Worm (Caenorhabditis elegans): Measurements from ENCODE around the gene ech-8.
A peak's percentile ranks its signal among the peaks of the same experiment; 100 is the strongest.

The ech-8 gene

DNA sequence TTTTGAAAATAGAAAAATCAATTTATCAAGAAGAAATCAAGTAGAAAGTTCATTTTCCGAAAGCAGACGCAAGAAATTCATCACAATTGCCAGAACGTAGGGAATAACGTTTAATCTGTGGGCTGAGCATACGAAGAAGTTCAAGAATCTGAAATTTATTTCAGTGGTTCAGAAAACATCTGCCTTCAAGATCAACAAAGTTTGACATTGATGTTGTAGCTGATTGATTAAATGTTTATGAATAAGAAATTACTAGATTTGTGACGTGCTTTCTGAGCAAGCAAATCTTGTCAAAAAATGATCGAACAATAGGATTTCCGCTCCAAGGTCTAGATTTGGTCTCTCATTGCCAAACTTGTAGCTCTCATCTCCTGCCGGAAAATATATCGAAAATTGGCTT is 32.8 kb downstream of the ech-8 start, which contains the start of gene K04D7.6:
Gene K04D7.6, minus strand, starts transcription at position 101 of the 400 bp plus-strand sequence.
- TF ChIP-seq nhr-76 (tag; optimal IDR thresholded peaks at IDR 0.05) = no peak
- TF ChIP-seq unc-62 (GFP tag; optimal IDR thresholded peaks at IDR 0.05) = no peak
- no peak for TF ChIP-seq nhr-2 (tag; optimal IDR thresholded peaks at IDR 0.05)
- no peak for TF ChIP-seq ceh-83 (GFP tag; optimal IDR thresholded peaks at IDR 0.05)
- TF ChIP-seq drap-1 (GFP tag; optimal IDR thresholded peaks at IDR 0.05) = no peak

DNA sequence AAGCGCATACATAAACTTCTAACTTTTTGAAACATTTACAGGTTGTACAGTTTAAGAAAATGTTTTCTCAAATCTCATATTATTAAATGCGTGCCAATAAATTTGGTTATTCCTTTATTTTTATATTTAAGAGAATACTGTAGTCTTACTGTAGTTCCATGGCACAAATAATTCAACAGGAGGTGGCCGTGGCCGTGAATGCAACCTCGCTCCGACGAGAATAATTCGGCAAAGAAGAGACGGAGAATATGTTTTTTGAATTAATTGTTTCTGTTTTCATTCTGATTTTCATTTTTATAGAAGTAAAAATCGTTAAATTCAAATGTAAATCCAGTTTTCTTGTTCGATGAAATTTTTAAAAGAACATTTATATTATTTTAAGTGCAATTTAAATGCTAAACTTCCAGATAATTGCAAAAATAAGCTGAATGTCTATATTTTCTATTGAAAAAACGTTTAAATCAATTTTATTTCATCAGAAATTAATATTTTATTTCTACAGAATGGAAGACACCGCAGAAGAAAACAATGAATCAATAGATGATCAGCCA is 41.6 kb downstream of the ech-8 start, which contains the start of gene gon-4:
Gene gon-4, plus strand, starts transcription at position 501 of the 551 bp plus-strand sequence.
- TF ChIP-seq tbx-8 (GFP tag; optimal IDR thresholded peaks at IDR 0.05) = no peak
- peak; percentile 49 for TF ChIP-seq lsy-2 (tag; optimal IDR thresholded peaks at IDR 0.05)

DNA sequence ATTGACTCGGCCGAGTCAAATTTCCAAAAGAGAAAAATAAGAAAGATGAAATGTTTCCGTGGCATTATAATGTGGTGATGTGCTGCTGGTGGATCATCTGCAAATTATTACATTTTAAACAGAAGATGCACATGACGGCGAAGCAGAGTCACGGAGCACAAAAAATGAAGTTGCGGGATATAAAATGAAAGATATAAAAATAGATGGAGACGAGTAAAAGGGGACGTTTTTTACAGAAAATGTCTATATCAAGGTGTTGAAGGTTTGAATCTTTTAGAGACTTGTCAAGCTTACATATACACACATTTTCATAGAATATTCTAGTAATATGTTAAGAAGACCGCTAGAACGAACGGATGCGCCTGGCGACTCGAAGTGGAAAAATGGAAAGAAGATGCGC is 44.6 kb downstream of the ech-8 start, which contains the start of gene ptrg-1:
Gene ptrg-1, minus strand, starts transcription at position 101 of the 400 bp plus-strand sequence.
- TF ChIP-seq lin-13 (tag; optimal IDR thresholded peaks at IDR 0.05) = no peak
- TF ChIP-seq unc-39 (tag; optimal IDR thresholded peaks at IDR 0.05) = no peak
- no peak for TF ChIP-seq nhr-237 (tag; optimal IDR thresholded peaks at IDR 0.05)
- no peak for TF ChIP-seq nhr-2 (tag; optimal IDR thresholded peaks at IDR 0.05)
- no peak for TF ChIP-seq nhr-12 (tag; optimal IDR thresholded peaks at IDR 0.05)
- no peak for TF ChIP-seq M03D4.4 (tag; optimal IDR thresholded peaks at IDR 0.05)
- no peak for TF ChIP-seq flh-1 (GFP tag; optimal IDR thresholded peaks at IDR 0.05)
- no peak for TF ChIP-seq sem-2 (GFP tag; optimal IDR thresholded peaks at IDR 0.05)
- TF ChIP-seq mls-2 (tag; optimal IDR thresholded peaks at IDR 0.05) = no peak

DNA sequence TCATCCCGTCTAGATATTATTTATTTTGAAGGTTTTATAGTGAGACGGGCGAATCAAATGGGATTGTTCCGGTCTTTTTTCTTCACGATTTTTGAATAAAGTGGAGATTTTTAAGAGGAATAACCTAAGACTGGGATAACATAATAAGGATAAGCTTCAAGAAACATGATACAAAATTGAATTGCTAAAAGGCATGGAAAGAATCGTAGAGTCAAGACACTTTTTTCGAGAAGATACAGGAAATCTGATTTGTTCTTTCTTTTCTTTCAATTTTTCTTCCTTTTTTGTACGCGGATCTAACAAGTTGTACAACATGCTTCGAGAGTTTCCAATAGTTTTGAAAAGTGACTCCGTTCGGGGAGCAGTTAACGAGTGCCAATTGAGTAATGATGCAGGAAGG is 47.5 kb downstream of the ech-8 start:
- TF ChIP-seq ces-1 (GFP tag; optimal IDR thresholded peaks at IDR 0.05) = peak; percentile 77
- no peak for TF ChIP-seq cnd-1 (tag; optimal IDR thresholded peaks at IDR 0.05)
- TF ChIP-seq hlh-1 (tag; optimal IDR thresholded peaks at IDR 0.05) = no peak
- no peak for TF ChIP-seq ceh-39 (tag; optimal IDR thresholded peaks at IDR 0.05)

DNA sequence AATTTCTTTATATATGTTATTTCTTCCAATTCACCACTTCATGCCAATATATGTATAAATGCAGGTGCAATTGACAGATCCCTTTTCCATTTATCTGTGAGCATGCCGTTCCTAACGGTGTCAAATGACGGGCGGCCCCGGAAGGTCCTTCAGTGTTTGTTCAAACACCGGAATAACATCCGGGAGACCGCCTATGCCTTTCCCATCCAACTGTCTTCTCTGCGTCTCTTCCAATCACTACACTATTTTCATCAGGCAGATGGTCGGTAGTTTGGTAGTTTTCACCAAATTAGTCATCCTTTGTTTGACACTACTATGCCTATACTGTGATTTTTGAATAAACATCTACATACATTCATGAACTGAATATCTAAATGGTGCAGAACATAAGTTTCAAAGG is 48.4 kb downstream of the ech-8 start:
- TF ChIP-seq ceh-39 (tag; optimal IDR thresholded peaks at IDR 0.05) (no peak), M03D4.4 (tag; optimal IDR thresholded peaks at IDR 0.05) (no peak), cnd-1 (tag; optimal IDR thresholded peaks at IDR 0.05) (peak; percentile 87), ceh-83 (GFP tag; optimal IDR thresholded peaks at IDR 0.05) (no peak)

DNA sequence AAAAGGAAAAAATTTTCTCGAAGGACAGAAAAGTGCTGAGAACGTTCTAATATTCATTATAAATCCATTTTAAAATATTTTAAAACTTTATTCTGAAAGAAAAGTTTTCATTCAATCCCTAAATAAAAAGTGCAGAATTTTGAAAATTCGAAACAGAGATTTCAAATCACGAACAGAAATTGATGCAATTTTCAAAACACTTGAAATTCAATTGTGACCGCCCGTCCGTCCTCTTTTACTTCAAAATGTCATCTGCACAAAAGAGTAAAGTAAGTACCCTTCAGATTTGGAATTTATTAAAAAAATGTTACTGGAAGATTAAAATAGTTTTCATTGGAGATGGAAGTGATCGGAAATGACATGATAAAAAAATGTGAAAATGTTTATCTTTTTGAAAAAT is 50.5 kb downstream of the ech-8 start:
- no peak for TF ChIP-seq ztf-11 (tag; optimal IDR thresholded peaks at IDR 0.05)
- TF ChIP-seq unc-39 (tag; optimal IDR thresholded peaks at IDR 0.05) = no peak
- TF ChIP-seq ces-1 (GFP tag; optimal IDR thresholded peaks at IDR 0.05) = peak; percentile 87

Measured in whole organism, mixed stage, embryonic.